Worm (Caenorhabditis elegans) whole organism, early embryonic: ENCODE measurements around the gene T27E7.1.

Experiments
- B0310.2 ChIP-seq: sonication (generic microtip); optimal IDR thresholded peaks from 2 replicates; lab custom pipeline; 2016; ENCODE audit warnings: mild to moderate bottlenecking, missing genetic modification characterization, missing compliant biosample characterization
- ama-1 ChIP-seq: fragments of 150-350 bp; optimal IDR thresholded peaks from 2 replicates; lab custom pipeline; 2014
- ceh-13 ChIP-seq: fragments of 200-800 bp; sonication (Bioruptor generic); optimal IDR thresholded peaks from 2 replicates; lab custom pipeline; 2018; ENCODE audit warnings: mild to moderate bottlenecking, missing genetic modification characterization, missing compliant biosample characterization
- ceh-36 ChIP-seq: sonication (generic microtip); optimal IDR thresholded peaks from 2 replicates; lab custom pipeline; 2016; ENCODE audit warnings: missing genetic modification characterization, inconsistent platforms, missing compliant biosample characterization
- flt-1 ChIP-seq: fragments of 200-800 bp; sonication (Bioruptor generic); IDR thresholded peaks from 2 replicates; pipeline ENCODE4 v1.3.6; 2022; ENCODE audit warnings: missing genetic modification characterization, missing compliant biosample characterization
- hmg-4 ChIP-seq: fragments of 200-800 bp; sonication (Bioruptor generic); optimal IDR thresholded peaks from 2 replicates; lab custom pipeline; 2018; ENCODE audit warnings: mild to moderate bottlenecking, missing genetic modification characterization, missing compliant biosample characterization
- sea-1 ChIP-seq: fragments of 200-800 bp; sonication (Bioruptor generic); conservative IDR thresholded peaks from 2 replicates; pipeline ENCODE4 v1.3.6; 2022; ENCODE audit warnings: missing genetic modification characterization, missing compliant biosample characterization

DNA sequence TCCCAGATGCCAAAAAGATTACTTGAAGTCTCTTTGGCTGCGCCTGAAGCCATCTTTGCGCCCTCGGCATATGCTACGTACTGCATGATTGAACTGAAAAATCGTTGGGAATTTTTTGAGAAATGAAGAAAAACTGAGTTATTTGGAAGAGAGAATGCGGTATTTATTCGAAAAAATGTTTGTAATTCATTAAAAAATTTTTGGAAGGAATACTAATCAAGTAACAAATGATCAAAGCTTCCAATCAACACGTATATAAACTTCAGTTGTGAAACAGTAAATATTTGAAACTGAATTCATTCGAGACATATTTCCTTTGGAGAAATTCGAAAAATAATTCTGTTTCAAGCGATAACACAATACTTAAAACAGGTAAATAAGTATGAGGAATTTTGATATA, 23.0 kb downstream of the T27E7.1 start, which contains the start of gene pals-29:
- TF ChIP-seq ama-1 (lab: Kevin White, UChicago) (no peak), B0310.2 (no peak), hmg-4 (GFP tag; lab: Kevin White, UChicago) (no peak), flt-1 (GFP tag; lab: Robert Waterston, UW) (no peak), sea-1 (GFP tag; lab: Robert Waterston, UW) (no peak), ceh-36 (tag; lab: Kevin White, UChicago) (no peak), ceh-13 (GFP tag; lab: Kevin White, UChicago) (no peak)
